Worm (Caenorhabditis elegans): ENCODE data around the gene bbs-4.

- no peak for TF ChIP-seq elt-2 (tag; optimal IDR thresholded peaks at IDR 0.05)
- TF ChIP-seq pqm-1 (tag; optimal IDR thresholded peaks at IDR 0.05): no peak
- no peak for TF ChIP-seq unc-62 (GFP tag; optimal IDR thresholded peaks at IDR 0.05)
- no peak for TF ChIP-seq unc-39 (tag; optimal IDR thresholded peaks at IDR 0.05)
Measured at ce11 chrIII:9645099-9645498, 33.1 kb upstream of the bbs-4 start.
